Fruit fly (Drosophila melanogaster) whole organism, embryonic: Measurements from ENCODE around the gene CG31268.

Source experiments
- Atf6 ChIP-seq: fragments of 200-800 bp; sonication (Bioruptor generic); IDR thresholded peaks from 2 replicates; pipeline ENCODE4 v1.3.6; 2022; ENCODE audit warnings: missing biosample characterization, missing genetic modification characterization
- B-H1 ChIP-seq: fragments of 200-800 bp; sonication (Bioruptor generic); IDR thresholded peaks from 3 replicates; pipeline ENCODE4 v1.3.6; 2022; ENCODE audit warnings: missing biosample characterization, missing genetic modification characterization
- BEAF-32 ChIP-seq: fragments of 200-800 bp; sonication (Bioruptor generic); optimal IDR thresholded peaks from 3 replicates; lab custom pipeline; 2017; ENCODE audit warnings: missing biosample characterization, missing genetic modification characterization, mild to moderate bottlenecking, moderate library complexity, missing genetic modification reagents
- CG10209 ChIP-seq: fragments of 200-800 bp; sonication (Bioruptor generic); optimal IDR thresholded peaks from 3 replicates; lab custom pipeline; 2017; ENCODE audit warnings: missing biosample characterization, mild to moderate bottlenecking, missing genetic modification characterization, missing genetic modification reagents
- CG10274 ChIP-seq: fragments of 200-800 bp; sonication (Bioruptor generic); optimal IDR thresholded peaks from 3 replicates; lab custom pipeline; 2017; ENCODE audit warnings: missing biosample characterization, mild to moderate bottlenecking, missing genetic modification characterization
- CG11398 ChIP-seq: fragments of 200-800 bp; sonication (Bioruptor generic); optimal IDR thresholded peaks from 2 replicates; lab custom pipeline; 2016; ENCODE audit warnings: missing biosample characterization, missing genetic modification characterization
- CG12391 ChIP-seq: fragments of 200-800 bp; sonication (Bioruptor generic); optimal IDR thresholded peaks from 3 replicates; lab custom pipeline; 2018; ENCODE audit warnings: missing biosample characterization, mild to moderate bottlenecking, missing genetic modification characterization, moderate library complexity
- CG12769 ChIP-seq: fragments of 200-800 bp; sonication (Bioruptor generic); optimal IDR thresholded peaks from 2 replicates; lab custom pipeline; 2019; ENCODE audit warnings: missing biosample characterization, mild to moderate bottlenecking, missing genetic modification characterization, moderate library complexity
- CG13296 ChIP-seq: fragments of 200-800 bp; sonication (Bioruptor generic); optimal IDR thresholded peaks from 3 replicates; lab custom pipeline; 2018; ENCODE audit warnings: missing biosample characterization, mild to moderate bottlenecking, missing genetic modification characterization
- CG1647 ChIP-seq: fragments of 200-800 bp; sonication (Bioruptor generic); optimal IDR thresholded peaks from 3 replicates; lab custom pipeline; 2016; ENCODE audit warnings: missing biosample characterization, missing genetic modification characterization
- CG17359 ChIP-seq: fragments of 200-800 bp; sonication (Bioruptor generic); optimal IDR thresholded peaks from 3 replicates; lab custom pipeline; 2018; ENCODE audit warnings: missing biosample characterization, mild to moderate bottlenecking, missing genetic modification characterization, moderate library complexity
- CG18262 ChIP-seq: fragments of 200-800 bp; optimal IDR thresholded peaks from 3 replicates; lab custom pipeline; 2019; ENCODE audit warnings: missing biosample characterization, mild to moderate bottlenecking, missing genetic modification characterization, moderate library complexity
- CG18599 ChIP-seq: fragments of 200-800 bp; sonication (Bioruptor generic); optimal IDR thresholded peaks from 3 replicates; lab custom pipeline; 2017; ENCODE audit warnings: missing biosample characterization, missing genetic modification characterization, mild to moderate bottlenecking, moderate library complexity, missing genetic modification reagents
- CG3281 ChIP-seq: fragments of 200-800 bp; sonication (Bioruptor generic); optimal IDR thresholded peaks from 3 replicates; lab custom pipeline; 2017; ENCODE audit warnings: missing biosample characterization, mild to moderate bottlenecking, missing genetic modification characterization
- CG42726 ChIP-seq: fragments of 200-800 bp; sonication (Bioruptor generic); IDR thresholded peaks from 2 replicates; pipeline ENCODE4 v1.3.6; 2022; ENCODE audit warnings: missing biosample characterization, missing genetic modification characterization; ENCODE audit not compliant: partially characterized antibody
- CG4820 ChIP-seq: fragments of 200-800 bp; sonication (Bioruptor generic); optimal IDR thresholded peaks from 3 replicates; lab custom pipeline; 2016; ENCODE audit warnings: missing biosample characterization, missing genetic modification characterization
- CG5953 ChIP-seq: fragments of 200-800 bp; sonication (Bioruptor generic); IDR thresholded peaks from 2 replicates; pipeline ENCODE4 v1.3.6; 2022; ENCODE audit warnings: missing biosample characterization, missing genetic modification characterization
- CG8281 ChIP-seq: fragments of 200-800 bp; sonication (Bioruptor generic); optimal IDR thresholded peaks from 2 replicates; lab custom pipeline; 2018; ENCODE audit warnings: missing biosample characterization, mild to moderate bottlenecking, missing genetic modification characterization, moderate library complexity
- CG8290 ChIP-seq, 3 experiments: fragments of 200-800 bp; sonication (Bioruptor generic); optimal IDR thresholded peaks; 2 replicates each; lab custom pipeline; 2016 to 2019; ENCODE audit warnings: missing biosample characterization in 3 of 3, missing genetic modification characterization in 3 of 3, mild to moderate bottlenecking in 2 of 3, moderate library complexity in 1 of 3
- CG8388 ChIP-seq: fragments of 200-800 bp; sonication (Bioruptor generic); optimal IDR thresholded peaks from 2 replicates; lab custom pipeline; 2019; ENCODE audit warnings: missing biosample characterization, mild to moderate bottlenecking, missing genetic modification characterization, moderate library complexity
- Camta ChIP-seq: fragments of 200-800 bp; sonication (Bioruptor generic); optimal IDR thresholded peaks from 2 replicates; lab custom pipeline; 2016; ENCODE audit warnings: missing biosample characterization, missing genetic modification characterization
- Dad ChIP-seq: fragments of 200-800 bp; sonication (Bioruptor generic); optimal IDR thresholded peaks from 3 replicates; lab custom pipeline; 2016; ENCODE audit warnings: missing biosample characterization, missing genetic modification characterization
- Dbx ChIP-seq: fragments of 200-800 bp; sonication (Bioruptor generic); IDR thresholded peaks from 3 replicates; pipeline ENCODE4 v1.3.6; 2022; ENCODE audit warnings: missing biosample characterization, missing genetic modification characterization
- Ets97D ChIP-seq: fragments of 200-800 bp; sonication (Bioruptor generic); optimal IDR thresholded peaks from 3 replicates; lab custom pipeline; 2016; ENCODE audit warnings: missing biosample characterization, missing genetic modification characterization
- H15 ChIP-seq: fragments of 200-800 bp; sonication (Bioruptor generic); IDR thresholded peaks from 3 replicates; pipeline ENCODE4 v1.3.6; 2022; ENCODE audit warnings: missing biosample characterization, missing genetic modification characterization
- HLHmδ ChIP-seq: fragments of 200-800 bp; sonication (Bioruptor generic); optimal IDR thresholded peaks from 2 replicates; lab custom pipeline; 2018; ENCODE audit warnings: missing biosample characterization, mild to moderate bottlenecking, missing genetic modification characterization, moderate library complexity
- Oaz ChIP-seq: fragments of 200-800 bp; sonication (Bioruptor generic); IDR thresholded peaks from 2 replicates; pipeline ENCODE4 v1.3.6; 2022; ENCODE audit warnings: missing biosample characterization, missing genetic modification characterization
- Oli ChIP-seq: fragments of 200-800 bp; sonication (Bioruptor generic); optimal IDR thresholded peaks from 2 replicates; lab custom pipeline; 2018; ENCODE audit warnings: missing biosample characterization, mild to moderate bottlenecking, missing genetic modification characterization, moderate library complexity
- PHDP ChIP-seq: fragments of 200-800 bp; sonication (Bioruptor generic); optimal IDR thresholded peaks from 3 replicates; lab custom pipeline; 2018; ENCODE audit warnings: missing biosample characterization, mild to moderate bottlenecking, missing genetic modification characterization, moderate library complexity
- ac ChIP-seq: fragments of 200-800 bp; sonication (Bioruptor generic); optimal IDR thresholded peaks from 3 replicates; lab custom pipeline; 2017; ENCODE audit warnings: missing biosample characterization, mild to moderate bottlenecking, missing genetic modification characterization
- corto ChIP-seq: fragments of 200-800 bp; sonication (Bioruptor generic); optimal IDR thresholded peaks from 2 replicates; lab custom pipeline; 2016; ENCODE audit warnings: missing biosample characterization, mild to moderate bottlenecking, missing genetic modification characterization, moderate library complexity
- eyg ChIP-seq: fragments of 200-800 bp; sonication (Bioruptor generic); optimal IDR thresholded peaks from 3 replicates; lab custom pipeline; 2016; ENCODE audit warnings: missing biosample characterization, missing genetic modification characterization
- gem ChIP-seq: fragments of 200-800 bp; sonication (Bioruptor generic); optimal IDR thresholded peaks from 2 replicates; lab custom pipeline; 2019; ENCODE audit warnings: missing biosample characterization, mild to moderate bottlenecking, missing genetic modification characterization, moderate library complexity
- grau ChIP-seq: fragments of 200-800 bp; optimal IDR thresholded peaks from 3 replicates; lab custom pipeline; 2019; ENCODE audit warnings: missing biosample characterization, mild to moderate bottlenecking, missing genetic modification characterization, moderate library complexity
- h ChIP-seq: fragments of >200 bp; optimal IDR thresholded peaks from 2 replicates; lab custom pipeline; 2017
- her ChIP-seq: fragments of 200-800 bp; sonication (Bioruptor generic); optimal IDR thresholded peaks from 2 replicates; lab custom pipeline; 2016; ENCODE audit warnings: missing biosample characterization, missing genetic modification characterization
- hth ChIP-seq: fragments of >200 bp; optimal IDR thresholded peaks from 2 replicates; lab custom pipeline; 2017; ENCODE audit warnings: inconsistent platforms
- insv ChIP-seq, 2 experiments: fragments of 200-800 bp; sonication (Bioruptor generic); optimal IDR thresholded peaks; 3 replicates each; lab custom pipeline; 2016 to 2018; ENCODE audit warnings: missing biosample characterization in 2 of 2, missing genetic modification characterization in 2 of 2
- kah ChIP-seq: fragments of 200-800 bp; sonication (Bioruptor generic); optimal IDR thresholded peaks from 2 replicates; lab custom pipeline; 2018; ENCODE audit warnings: missing biosample characterization, mild to moderate bottlenecking, missing genetic modification characterization
- ken ChIP-seq: fragments of 200-800 bp; sonication (Bioruptor generic); IDR thresholded peaks from 3 replicates; pipeline ENCODE4 v1.3.6; 2022; ENCODE audit warnings: missing biosample characterization, missing genetic modification characterization
- odd ChIP-seq: fragments of 200-800 bp; sonication (Bioruptor generic); optimal IDR thresholded peaks from 2 replicates; lab custom pipeline; 2017; ENCODE audit warnings: missing biosample characterization, mild to moderate bottlenecking, missing genetic modification characterization
- p53 ChIP-seq: fragments of 200-800 bp; sonication (Bioruptor generic); optimal IDR thresholded peaks from 2 replicates; lab custom pipeline; 2016; ENCODE audit warnings: missing biosample characterization, missing genetic modification characterization
- psq ChIP-seq: fragments of 200-800 bp; sonication (Bioruptor generic); optimal IDR thresholded peaks from 2 replicates; lab custom pipeline; 2017; ENCODE audit warnings: missing biosample characterization, missing genetic modification characterization
- pzg ChIP-seq: fragments of 200-800 bp; sonication (Bioruptor generic); optimal IDR thresholded peaks from 3 replicates; lab custom pipeline; 2018; ENCODE audit warnings: missing biosample characterization, mild to moderate bottlenecking, missing genetic modification characterization, moderate library complexity
- salm ChIP-seq: fragments of 200-800 bp; sonication (Bioruptor generic); optimal IDR thresholded peaks from 2 replicates; lab custom pipeline; 2018; ENCODE audit warnings: missing biosample characterization, mild to moderate bottlenecking, missing genetic modification characterization
- so ChIP-seq: fragments of 200-800 bp; sonication (Bioruptor generic); IDR thresholded peaks from 3 replicates; pipeline ENCODE4 v1.3.6; 2022; ENCODE audit warnings: missing biosample characterization, missing genetic modification characterization
- ssp ChIP-seq: fragments of 200-800 bp; sonication (Bioruptor generic); IDR thresholded peaks from 2 replicates; pipeline ENCODE4 v1.3.6; 2022; ENCODE audit warnings: missing biosample characterization, missing genetic modification characterization
- tgo ChIP-seq: fragments of 200-800 bp; sonication (Bioruptor generic); IDR thresholded peaks from 3 replicates; pipeline ENCODE4 v1.3.6; 2022; ENCODE audit warnings: missing biosample characterization, missing genetic modification characterization
- ttk ChIP-seq: fragments of 200-800 bp; sonication (Bioruptor generic); IDR thresholded peaks from 2 replicates; pipeline ENCODE4 v2.1.2; 2022; ENCODE audit warnings: missing biosample characterization, missing genetic modification characterization
- wek ChIP-seq: fragments of 200-800 bp; sonication (Bioruptor generic); optimal IDR thresholded peaks from 3 replicates; lab custom pipeline; 2018; ENCODE audit warnings: missing biosample characterization, mild to moderate bottlenecking, missing genetic modification characterization, moderate library complexity

The CG31268 gene

dm6 chr3R:17080666-17081358 is 49.2 kb downstream of the CG31268 start (continued):
- TF ChIP-seq CG3281 (GFP tag; lab: Kevin White, UChicago) (peak; percentile 95), CG18262 (peak; percentile 98), so (GFP tag; lab: Robert Waterston, UW) (peak; percentile 96), CG12391 (peak; percentile 98), kah (peak; percentile 90), CG42726 (GFP tag; lab: Robert Waterston, UW) (no peak), CG10274 (peak; percentile 77), CG4820 (GFP tag; lab: Kevin White, UChicago) (peak; percentile 93), p53 (GFP tag; lab: Kevin White, UChicago) (peak; percentile 63), ken (GFP tag; lab: Robert Waterston, UW) (peak; percentile 90), wek (GFP tag; lab: Kevin White, UChicago) (peak; percentile 87), grau (tag; lab: Kevin White, UChicago) (peak; percentile 95), H15 (GFP tag; lab: Robert Waterston, UW) (peak; percentile 89), corto (GFP tag; lab: Kevin White, UChicago) (peak; percentile 65), CG11398 (GFP tag; lab: Kevin White, UChicago) (peak; percentile 80), B-H1 (GFP tag; lab: Robert Waterston, UW) (peak; percentile 88), odd (GFP tag; lab: Kevin White, UChicago) (peak; percentile 97), her (GFP tag; lab: Kevin White, UChicago) (peak; percentile 78), tgo (peak; percentile 95), psq (GFP tag; lab: Kevin White, UChicago) (peak; percentile 67), Atf6 (GFP tag; lab: Robert Waterston, UW) (peak; percentile 93), CG13296 (GFP tag; lab: Kevin White, UChicago) (peak; percentile 94), Camta (GFP tag; lab: Kevin White, UChicago) (peak; percentile 93), HLHmδ (no peak), CG8290 (GFP tag; optimal IDR thresholded peaks at IDR 0.05; lab: Kevin White, UChicago) (peak; percentile 95), CG8290 (tag; optimal IDR thresholded peaks at IDR 0.05; lab: Kevin White, UChicago) (peak; percentile 72 to 90), ssp (GFP tag; lab: Robert Waterston, UW) (peak; percentile 85), CG8281 (tag; lab: Kevin White, UChicago) (peak; percentile 87), insv (GFP tag; optimal IDR thresholded peaks at IDR 0.05; lab: Kevin White, UChicago) (peak; percentile 44 to 60), h (lab: Kevin White, UChicago) (no peak), hth (lab: Kevin White, UChicago) (no peak), CG10209 (GFP tag; lab: Kevin White, UChicago) (peak; percentile 96), CG12769 (peak; percentile 90), Dad (GFP tag; lab: Kevin White, UChicago) (peak; percentile 82), PHDP (peak; percentile 97), pzg (GFP tag; lab: Kevin White, UChicago) (no peak), CG8388 (GFP tag; lab: Kevin White, UChicago) (peak; percentile 99), CG18599 (GFP tag; lab: Kevin White, UChicago) (peak; percentile 95), CG5953 (GFP tag; lab: Robert Waterston, UW) (peak; percentile 92), CG17359 (tag; lab: Kevin White, UChicago) (peak; percentile 95), eyg (GFP tag; lab: Kevin White, UChicago) (peak; percentile 81), gem (tag; lab: Kevin White, UChicago) (peak; percentile 98), Oli (tag; lab: Kevin White, UChicago) (peak; percentile 97), Oaz (GFP tag; lab: Robert Waterston, UW) (peak; percentile 92), ac (GFP tag; lab: Kevin White, UChicago) (peak; percentile 85), Dbx (peak; percentile 87), salm (tag; lab: Kevin White, UChicago) (peak; percentile 96), Ets97D (GFP tag; lab: Kevin White, UChicago) (peak; percentile 69), BEAF-32 (GFP tag; lab: Kevin White, UChicago) (no peak), CG1647 (GFP tag; lab: Kevin White, UChicago) (peak; percentile 73), ttk (GFP tag; lab: Robert Waterston, UW) (peak; percentile 86)
